Fruit fly (Drosophila melanogaster): Measurements from ENCODE around the gene RasGAP1.

RasGAP1 gene

dm6 chr3L:9888630-9889130 is 33.6 kb upstream of the RasGAP1 start, which contains the start of the genes Taf2 and CalpB (continued):
- no peak for TF ChIP-seq CG2129 (GFP tag; IDR thresholded peaks at IDR 0.05; ENCODE audit: partially characterized antibody)
- peak; percentile 84 for TF ChIP-seq lab (GFP tag; optimal IDR thresholded peaks at IDR 0.05)
- TF ChIP-seq slou (GFP tag; optimal IDR thresholded peaks at IDR 0.05) = peak; percentile 0
- TF ChIP-seq Nf-YC (tag; optimal IDR thresholded peaks at IDR 0.05) = no peak
- TF ChIP-seq CG10366 (GFP tag; IDR thresholded peaks at IDR 0.05) = peak; percentile 74
- peak; percentile 70 for TF ChIP-seq CG6254 (GFP tag; optimal IDR thresholded peaks at IDR 0.05)
- TF ChIP-seq CG4730 (GFP tag; IDR thresholded peaks at IDR 0.05) = peak; percentile 72
- TF ChIP-seq CG10462 (GFP tag; optimal IDR thresholded peaks at IDR 0.05) = peak; percentile 67
- no peak for TF ChIP-seq wek (GFP tag; optimal IDR thresholded peaks at IDR 0.05)
- TF ChIP-seq CG1024 (GFP tag; IDR thresholded peaks at IDR 0.05) = peak; percentile 72; the same call in 1 of the 2 replicates
- no peak for TF ChIP-seq h (optimal IDR thresholded peaks at IDR 0.05)
- peak; percentile 46 for TF ChIP-seq CG18476 (GFP tag; optimal IDR thresholded peaks at IDR 0.05)
- TF ChIP-seq Blimp-1 (GFP tag; optimal IDR thresholded peaks at IDR 0.05) = peak; percentile 87
- peak; percentile 34 for TF ChIP-seq BEAF-32 (GFP tag; optimal IDR thresholded peaks at IDR 0.05)
- no peak for TF ChIP-seq B-H2 (GFP tag; optimal IDR thresholded peaks at IDR 0.05)
- TF ChIP-seq ems (GFP tag; optimal IDR thresholded peaks at IDR 0.05) = peak; percentile 39
- no peak for TF ChIP-seq CG1792 (GFP tag; optimal IDR thresholded peaks at IDR 0.05)
- peak; percentile 74 for TF ChIP-seq Asciz (GFP tag; optimal IDR thresholded peaks at IDR 0.05)
- TF ChIP-seq aop (GFP tag; IDR thresholded peaks at IDR 0.05) = no peak
- TF ChIP-seq CG9437 (GFP tag; optimal IDR thresholded peaks at IDR 0.05) = peak; percentile 84
- TF ChIP-seq gfzf (GFP tag; optimal IDR thresholded peaks at IDR 0.05) = peak; percentile 52
- TF ChIP-seq bigmax (GFP tag; optimal IDR thresholded peaks at IDR 0.05) = no peak
- peak; percentile 91 for TF ChIP-seq Ptx1 (GFP tag; IDR thresholded peaks at IDR 0.05)
- TF ChIP-seq CG14667 (GFP tag; IDR thresholded peaks at IDR 0.05) = peak; percentile 61
- TF ChIP-seq wor (GFP tag; IDR thresholded peaks at IDR 0.05) = peak; percentile 67
- peak; percentile 86 for TF ChIP-seq run (tag; optimal IDR thresholded peaks at IDR 0.05)
- no peak for TF ChIP-seq crol (GFP tag; IDR thresholded peaks at IDR 0.05)
- no peak for TF ChIP-seq rib (GFP tag; IDR thresholded peaks at IDR 0.05)
- no peak for TF ChIP-seq ftz-f1 (GFP tag; optimal IDR thresholded peaks at IDR 0.05)
- peak; percentile 62 for TF ChIP-seq CG10543 (GFP tag; optimal IDR thresholded peaks at IDR 0.05)
- TF ChIP-seq CG7745 (tag; optimal IDR thresholded peaks at IDR 0.05) = no peak
- TF ChIP-seq CG34422 (GFP tag; IDR thresholded peaks at IDR 0.05) = peak; percentile 85
- TF ChIP-seq CrebB (tag; optimal IDR thresholded peaks at IDR 0.05) = peak; percentile 27
- no peak for TF ChIP-seq Eip74EF (GFP tag; optimal IDR thresholded peaks at IDR 0.05)
- TF ChIP-seq CG17802 (tag; optimal IDR thresholded peaks at IDR 0.05) = peak; percentile 29
- peak; percentile 84 for TF ChIP-seq CG12104 (GFP tag; optimal IDR thresholded peaks at IDR 0.05)
- TF ChIP-seq cg (GFP tag; optimal IDR thresholded peaks at IDR 0.05) = no peak
- TF ChIP-seq CG11247 (GFP tag; IDR thresholded peaks at IDR 0.05) = peak; percentile 58; the same call in 1 of the 2 replicates
- peak; percentile 82 for TF ChIP-seq CG2120 (GFP tag; optimal IDR thresholded peaks at IDR 0.05)
- peak; percentile 84 for TF ChIP-seq cwo (GFP tag; optimal IDR thresholded peaks at IDR 0.05)
- TF ChIP-seq hkb (optimal IDR thresholded peaks at IDR 0.05) = no peak
- TF ChIP-seq hkb (GFP tag; IDR thresholded peaks at IDR 0.05) = peak; percentile 71
- TF ChIP-seq Pdp1 (GFP tag; optimal IDR thresholded peaks at IDR 0.05) = no peak
- peak; percentile 75; the same call in 2 of the 3 replicates for TF ChIP-seq Dbx (GFP tag; IDR thresholded peaks at IDR 0.05)
- TF ChIP-seq CG11456 (GFP tag; IDR thresholded peaks at IDR 0.05) = peak; percentile 69; the same call in 2 of the 3 replicates
- no peak for TF ChIP-seq pros (GFP tag; optimal IDR thresholded peaks at IDR 0.05)
- peak; percentile 81 for TF ChIP-seq E2f1 (GFP tag; IDR thresholded peaks at IDR 0.05)
- no peak for TF ChIP-seq CG15479 (GFP tag; optimal IDR thresholded peaks at IDR 0.05)
- TF ChIP-seq Side (GFP tag; optimal IDR thresholded peaks at IDR 0.05) = no peak
- TF ChIP-seq CG15269 (tag; optimal IDR thresholded peaks at IDR 0.05) = peak; percentile 86
- peak; percentile 86 for TF ChIP-seq lmd (GFP tag; IDR thresholded peaks at IDR 0.05)

Measured in whole organism, embryonic.